Fruit fly (Drosophila melanogaster) whole organism, prepupa: ENCODE results near the gene CG16781.

Experiments used
- Blimp-1 ChIP-seq: fragments of 200-800 bp; sonication (Bioruptor generic); optimal IDR thresholded peaks from 3 replicates; lab custom pipeline; 2017; ENCODE audit warnings: missing biosample characterization, missing genetic modification characterization, mild to moderate bottlenecking, moderate library complexity, missing genetic modification reagents
- CG10669 ChIP-seq: fragments of 200-800 bp; sonication (Bioruptor generic); optimal IDR thresholded peaks from 3 replicates; lab custom pipeline; 2018; ENCODE audit warnings: missing biosample characterization, mild to moderate bottlenecking, missing genetic modification characterization, moderate library complexity
- CG15336 ChIP-seq: fragments of 200-800 bp; sonication (Bioruptor generic); IDR thresholded peaks from 2 replicates; pipeline ENCODE4 v1.3.6; 2022; ENCODE audit warnings: missing biosample characterization, missing genetic modification characterization
- CG3032 ChIP-seq: fragments of 200-800 bp; optimal IDR thresholded peaks from 2 replicates; lab custom pipeline; 2019; ENCODE audit warnings: missing biosample characterization, mild to moderate bottlenecking, missing genetic modification characterization, moderate library complexity
- CG31627 ChIP-seq: fragments of 200-800 bp; sonication (Bioruptor generic); optimal IDR thresholded peaks from 3 replicates; lab custom pipeline; 2016; ENCODE audit warnings: missing biosample characterization, missing genetic modification characterization
- CG3919 ChIP-seq: fragments of 200-800 bp; sonication (Bioruptor generic); optimal IDR thresholded peaks from 3 replicates; lab custom pipeline; 2016; ENCODE audit warnings: missing biosample characterization, missing genetic modification characterization
- CG6163 ChIP-seq: fragments of 200-800 bp; sonication (Bioruptor generic); IDR thresholded peaks from 3 replicates; pipeline ENCODE4 v1.3.6; 2022; ENCODE audit warnings: missing biosample characterization, missing genetic modification characterization
- CG6276 ChIP-seq: fragments of 200-800 bp; sonication (Bioruptor generic); optimal IDR thresholded peaks from 2 replicates; lab custom pipeline; 2017; ENCODE audit warnings: missing biosample characterization, mild to moderate bottlenecking, missing genetic modification characterization
- CG6792 ChIP-seq: fragments of 200-800 bp; sonication (Bioruptor generic); optimal IDR thresholded peaks from 3 replicates; lab custom pipeline; 2016; ENCODE audit warnings: missing biosample characterization, missing genetic modification characterization
- CG8119 ChIP-seq: fragments of 200-800 bp; sonication (Bioruptor generic); IDR thresholded peaks from 3 replicates; pipeline ENCODE4 v1.3.6; 2022; ENCODE audit warnings: missing biosample characterization, missing genetic modification characterization
- CG8632 ChIP-seq: fragments of 200-800 bp; sonication (Bioruptor generic); optimal IDR thresholded peaks from 3 replicates; lab custom pipeline; 2016; ENCODE audit warnings: missing biosample characterization, missing genetic modification characterization
- Eip78C ChIP-seq: fragments of 200-800 bp; sonication (Bioruptor generic); peaks from one replicate; lab custom pipeline; 2016; ENCODE audit warnings: missing biosample characterization, missing genetic modification characterization
- Eip93F ChIP-seq: fragments of 200-800 bp; sonication (Bioruptor generic); optimal IDR thresholded peaks from 2 replicates; lab custom pipeline; 2016; ENCODE audit warnings: missing biosample characterization, mild to moderate bottlenecking, missing genetic modification characterization
- Ets96B ChIP-seq: fragments of 200-800 bp; optimal IDR thresholded peaks from 2 replicates; lab custom pipeline; 2019; ENCODE audit warnings: missing biosample characterization, mild to moderate bottlenecking, missing genetic modification characterization, moderate library complexity
- Gug ChIP-seq: fragments of 200-800 bp; sonication (Bioruptor generic); IDR thresholded peaks from 2 replicates; pipeline ENCODE4 v1.3.6; 2022; ENCODE audit warnings: missing biosample characterization, missing genetic modification characterization
- Lpt ChIP-seq: fragments of 200-800 bp; sonication (Bioruptor generic); optimal IDR thresholded peaks from 3 replicates; lab custom pipeline; 2016; ENCODE audit warnings: missing biosample characterization, missing genetic modification characterization
- Met ChIP-seq: fragments of 200-800 bp; sonication (Bioruptor generic); optimal IDR thresholded peaks from 3 replicates; lab custom pipeline; 2016; ENCODE audit warnings: missing biosample characterization, missing genetic modification characterization
- Smox ChIP-seq: fragments of 200-800 bp; sonication (Bioruptor generic); optimal IDR thresholded peaks from 3 replicates; lab custom pipeline; 2016; ENCODE audit warnings: missing biosample characterization, missing genetic modification characterization
- Sox14 ChIP-seq: fragments of 200-800 bp; sonication (Bioruptor generic); optimal IDR thresholded peaks from 3 replicates; lab custom pipeline; 2016; ENCODE audit warnings: missing biosample characterization, missing genetic modification characterization
- cyc ChIP-seq: fragments of 200-800 bp; sonication (Bioruptor generic); optimal IDR thresholded peaks from 3 replicates; lab custom pipeline; 2016; ENCODE audit warnings: missing biosample characterization, missing genetic modification characterization
- dac ChIP-seq: fragments of 200-800 bp; sonication (Bioruptor generic); optimal IDR thresholded peaks from 2 replicates; lab custom pipeline; 2017; ENCODE audit warnings: missing biosample characterization, mild to moderate bottlenecking, missing genetic modification characterization
- dsx ChIP-seq: fragments of 200-800 bp; optimal IDR thresholded peaks from 3 replicates; lab custom pipeline; 2019; ENCODE audit warnings: missing biosample characterization, mild to moderate bottlenecking, missing genetic modification characterization, moderate library complexity; ENCODE audit not compliant: poor library complexity, severe bottlenecking
- eg ChIP-seq: fragments of 200-800 bp; sonication (Bioruptor generic); IDR thresholded peaks from 3 replicates; pipeline ENCODE4 v1.3.6; 2022; ENCODE audit warnings: missing biosample characterization, missing genetic modification characterization
- fd59A ChIP-seq: fragments of 200-800 bp; sonication (Bioruptor generic); optimal IDR thresholded peaks from 2 replicates; lab custom pipeline; 2017; ENCODE audit warnings: missing biosample characterization, mild to moderate bottlenecking, missing genetic modification characterization, missing genetic modification reagents
- lz ChIP-seq: fragments of 200-800 bp; sonication (Bioruptor generic); optimal IDR thresholded peaks from 3 replicates; lab custom pipeline; 2016; ENCODE audit warnings: missing biosample characterization, missing genetic modification characterization
- net ChIP-seq: fragments of 200-800 bp; sonication (Bioruptor generic); optimal IDR thresholded peaks from 3 replicates; lab custom pipeline; 2016; ENCODE audit warnings: missing biosample characterization, missing genetic modification characterization
- salr ChIP-seq, 2 experiments: fragments of 200-800 bp; sonication (Bioruptor generic); optimal IDR thresholded peaks; 3 replicates each; lab custom pipeline; 2016 to 2018; ENCODE audit warnings: missing biosample characterization in 2 of 2, missing genetic modification characterization in 2 of 2, mild to moderate bottlenecking in 1 of 2
- svp ChIP-seq: fragments of 200-800 bp; sonication (Bioruptor generic); peaks from one replicate; lab custom pipeline; 2016; ENCODE audit warnings: missing biosample characterization, missing genetic modification characterization
- topi ChIP-seq: fragments of 200-800 bp; sonication (Bioruptor generic); optimal IDR thresholded peaks from 3 replicates; lab custom pipeline; 2016; ENCODE audit warnings: missing biosample characterization, missing genetic modification characterization
- vri ChIP-seq: fragments of 200-800 bp; sonication (Bioruptor generic); optimal IDR thresholded peaks from 3 replicates; lab custom pipeline; 2016; ENCODE audit warnings: missing biosample characterization, mild to moderate bottlenecking, missing genetic modification characterization

Gene CG16781

dm6 chrX:3446650-3447049, 17.2 kb downstream of the CG16781 start:
- TF ChIP-seq CG15336 (peak; percentile 32; the same call in 1 of the 2 replicates), salr (GFP tag; optimal IDR thresholded peaks at IDR 0.05; lab: Kevin White, UChicago) (peak in 1 of 2 experiments; percentile 2), Eip78C (GFP tag; lab: Kevin White, UChicago) (peak; percentile 18), dsx (no peak), CG8119 (peak; percentile 34; the same call in 1 of the 3 replicates), eg (GFP tag; lab: Robert Waterston, UW) (0 out of 3 replicates have a peak, but pooled peaks have one; percentile 20), CG6163 (GFP tag; lab: Robert Waterston, UW) (peak; percentile 57; the same call in 2 of the 3 replicates), vri (GFP tag; lab: Kevin White, UChicago) (peak; percentile 32), Lpt (GFP tag; lab: Kevin White, UChicago) (no peak), CG3032 (tag; lab: Kevin White, UChicago) (no peak)
- TF ChIP-seq, all 60 proteins: peak for 7

dm6 chrX:3446157-3446556, 17.7 kb downstream of the CG16781 start:
- TF ChIP-seq CG31627 (GFP tag; lab: Kevin White, UChicago) (no peak), net (GFP tag; lab: Kevin White, UChicago) (no peak), CG10669 (GFP tag; lab: Kevin White, UChicago) (no peak)

- peak; percentile 15 for TF ChIP-seq topi (GFP tag; lab: Kevin White, UChicago)
- peak; percentile 15 for TF ChIP-seq Blimp-1
- TF ChIP-seq Met (GFP tag; lab: Kevin White, UChicago) = peak; percentile 16
- no peak for TF ChIP-seq net (GFP tag; lab: Kevin White, UChicago)
- no peak for TF ChIP-seq CG8632
- TF ChIP-seq Gug (GFP tag; lab: Robert Waterston, UW) = no peak
- peak; percentile 54 for TF ChIP-seq svp
- TF ChIP-seq Smox (GFP tag; lab: Kevin White, UChicago) = peak; percentile 1
- TF ChIP-seq cyc = peak; percentile 17
Observed at dm6 chrX:3444800-3445199, 19.0 kb downstream of the CG16781 start.

dm6 chrX:3443902-3444301, 19.9 kb downstream of the CG16781 start:
- TF ChIP-seq Sox14 (GFP tag; lab: Kevin White, UChicago) (no peak), fd59A (no peak), CG6163 (GFP tag; lab: Robert Waterston, UW) (0 out of 3 replicates have a peak, but pooled peaks have one; percentile 12), Lpt (GFP tag; lab: Kevin White, UChicago) (no peak)

- no peak for TF ChIP-seq CG8632
- no peak for TF ChIP-seq CG31627 (GFP tag; lab: Kevin White, UChicago)
- TF ChIP-seq CG6792 (GFP tag; lab: Kevin White, UChicago) = no peak
- no peak for TF ChIP-seq dac (GFP tag; lab: Kevin White, UChicago)
- TF ChIP-seq CG3919 = no peak
- no peak for TF ChIP-seq Ets96B (tag; lab: Kevin White, UChicago)
- no peak for TF ChIP-seq Sox14 (GFP tag; lab: Kevin White, UChicago)
- TF ChIP-seq dsx = no peak
- no peak for TF ChIP-seq CG6163 (GFP tag; lab: Robert Waterston, UW)
Observed at dm6 chrX:3442543-3443207, 21.2 kb downstream of the CG16781 start.

dm6 chrX:3440506-3440905, 23.3 kb downstream of the CG16781 start:
- 0 out of 3 replicates have a peak, but pooled peaks have one; percentile 32 for TF ChIP-seq eg (GFP tag; lab: Robert Waterston, UW)
- TF ChIP-seq dsx = peak; percentile 76
- TF ChIP-seq Eip93F (GFP tag; lab: Kevin White, UChicago) = no peak
- TF ChIP-seq CG6276 (GFP tag; lab: Kevin White, UChicago) = peak; percentile 27
- TF ChIP-seq CG8119 = peak; percentile 29; the same call in 1 of the 3 replicates
- no peak for TF ChIP-seq CG8632
- no peak for TF ChIP-seq lz (GFP tag; lab: Kevin White, UChicago)
